Worm (Caenorhabditis elegans) whole organism, L2 larva: ENCODE results near the gene ceh-82.

Source experiments
- C34F6.9 ChIP-seq: fragments of 150-350 bp; optimal IDR thresholded peaks from 2 replicates; lab custom pipeline; 2014; ENCODE audit warnings: missing biosample characterization, missing genetic modification characterization
- Y55F3AM.14 ChIP-seq: fragments of 200-800 bp; sonication (Bioruptor generic); optimal IDR thresholded peaks from 2 replicates; lab custom pipeline; 2018; ENCODE audit warnings: mild to moderate bottlenecking, missing genetic modification characterization, missing compliant biosample characterization
- aly-2 ChIP-seq: fragments of 150-350 bp; optimal IDR thresholded peaks from 2 replicates; lab custom pipeline; 2014; ENCODE audit warnings: missing biosample characterization, missing genetic modification characterization
- ama-1 ChIP-seq: fragments of 150-350 bp; optimal IDR thresholded peaks from 2 replicates; lab custom pipeline; 2018; ENCODE audit warnings: inconsistent platforms
- blmp-1 ChIP-seq: sonication (generic microtip); optimal IDR thresholded peaks from 2 replicates; lab custom pipeline; 2017; ENCODE audit warnings: missing genetic modification characterization, mild to moderate bottlenecking, missing compliant biosample characterization, antibody characterized with exemption, moderate library complexity; ENCODE audit not compliant: insufficient read depth
- ceh-16 ChIP-seq: fragments of 150-350 bp; optimal IDR thresholded peaks from 2 replicates; lab custom pipeline; 2014; ENCODE audit warnings: missing biosample characterization, missing genetic modification characterization
- dmd-4 ChIP-seq: sonication (generic microtip); optimal IDR thresholded peaks from 2 replicates; lab custom pipeline; 2017; ENCODE audit warnings: missing biosample characterization, missing genetic modification characterization
- elt-3 ChIP-seq: sonication (generic microtip); optimal IDR thresholded peaks from 2 replicates; lab custom pipeline; 2017; ENCODE audit warnings: missing biosample characterization, missing genetic modification characterization
- fos-1 ChIP-seq: fragments of 150-350 bp; optimal IDR thresholded peaks from 2 replicates; lab custom pipeline; 2014; ENCODE audit warnings: missing biosample characterization, missing genetic modification characterization
- lin-11 ChIP-seq: fragments of 150-350 bp; sonication (generic microtip); optimal IDR thresholded peaks from 2 replicates; lab custom pipeline; 2014; ENCODE audit warnings: missing biosample characterization, missing genetic modification characterization, inconsistent platforms, mixed read lengths
- lin-13 ChIP-seq: fragments of 150-350 bp; optimal IDR thresholded peaks from 2 replicates; lab custom pipeline; 2014; ENCODE audit warnings: missing biosample characterization, missing genetic modification reagents, missing genetic modification characterization
- lin-39 ChIP-seq: fragments of 150-350 bp; optimal IDR thresholded peaks from 2 replicates; lab custom pipeline; 2014; ENCODE audit warnings: missing biosample characterization, missing genetic modification reagents, missing genetic modification characterization
- lsy-2 ChIP-seq, 2 experiments: fragments of 150-350 bp in 1 of 2; sonication (generic microtip) in 1 of 2; optimal IDR thresholded peaks; 2 replicates each; lab custom pipeline; 2014 to 2017; ENCODE audit warnings: missing biosample characterization in 2 of 2, missing genetic modification characterization in 2 of 2
- mab-5 ChIP-seq: fragments of 150-350 bp; optimal IDR thresholded peaks from 2 replicates; lab custom pipeline; 2014; ENCODE audit warnings: missing biosample characterization, missing genetic modification characterization
- mbf-1 ChIP-seq: sonication (generic microtip); optimal IDR thresholded peaks from 2 replicates; lab custom pipeline; 2017; ENCODE audit warnings: missing biosample characterization, missing genetic modification characterization
- nhr-11 ChIP-seq: fragments of 150-350 bp; optimal IDR thresholded peaks from 2 replicates; lab custom pipeline; 2014; ENCODE audit warnings: missing biosample characterization, missing genetic modification characterization
- nhr-12 ChIP-seq: fragments of 150-350 bp; optimal IDR thresholded peaks from 2 replicates; lab custom pipeline; 2014; ENCODE audit warnings: missing biosample characterization, missing genetic modification characterization
- nhr-21 ChIP-seq: fragments of 150-350 bp; optimal IDR thresholded peaks from 2 replicates; lab custom pipeline; 2014; ENCODE audit warnings: missing biosample characterization, missing genetic modification characterization
- nhr-6 ChIP-seq: fragments of 150-350 bp; optimal IDR thresholded peaks from 2 replicates; lab custom pipeline; 2014; ENCODE audit warnings: missing biosample characterization, missing genetic modification characterization
- nhr-77 ChIP-seq: fragments of 150-350 bp; optimal IDR thresholded peaks from 2 replicates; lab custom pipeline; 2014; ENCODE audit warnings: missing biosample characterization, missing genetic modification characterization
- peb-1 ChIP-seq: fragments of 150-350 bp; optimal IDR thresholded peaks from 2 replicates; lab custom pipeline; 2014; ENCODE audit warnings: missing biosample characterization, missing genetic modification characterization
- skn-1 ChIP-seq: sonication (generic microtip); optimal IDR thresholded peaks from 2 replicates; lab custom pipeline; 2017; ENCODE audit warnings: missing biosample characterization, missing genetic modification characterization
- sma-9 ChIP-seq, 2 experiments: fragments of 150-350 bp in 1 of 2; sonication (generic microtip) in 1 of 2; optimal IDR thresholded peaks; 2 replicates each; lab custom pipeline; 2014 to 2016; ENCODE audit warnings: missing genetic modification characterization in 2 of 2, mild to moderate bottlenecking in 1 of 2, missing biosample characterization in 1 of 2, missing compliant biosample characterization in 1 of 2, missing genetic modification reagents in 1 of 2, moderate library complexity in 1 of 2
- unc-39 ChIP-seq: fragments of 150-350 bp; optimal IDR thresholded peaks from 2 replicates; lab custom pipeline; 2014; ENCODE audit warnings: missing biosample characterization, missing genetic modification characterization
- unc-55 ChIP-seq: fragments of 150-350 bp; sonication (generic microtip); optimal IDR thresholded peaks from 3 replicates; lab custom pipeline; 2014; ENCODE audit warnings: missing biosample characterization, missing genetic modification reagents, missing genetic modification characterization
- unc-62 ChIP-seq: fragments of 150-350 bp; optimal IDR thresholded peaks from 2 replicates; lab custom pipeline; 2014; ENCODE audit warnings: missing biosample characterization, missing genetic modification reagents, missing genetic modification characterization
- zag-1 ChIP-seq: fragments of 150-350 bp; optimal IDR thresholded peaks from 2 replicates; lab custom pipeline; 2014; ENCODE audit warnings: missing biosample characterization, missing genetic modification characterization
- ztf-1 ChIP-seq: fragments of 200-800 bp; sonication (Bioruptor generic); conservative IDR thresholded peaks from 2 replicates; pipeline ENCODE4 v1.3.6; 2022; ENCODE audit warnings: missing genetic modification characterization, missing compliant biosample characterization
- ztf-11 ChIP-seq: sonication (generic microtip); optimal IDR thresholded peaks from 2 replicates; lab custom pipeline; 2017; ENCODE audit warnings: missing biosample characterization, missing genetic modification characterization
- ztf-4 ChIP-seq: fragments of 150-350 bp; optimal IDR thresholded peaks from 2 replicates; lab custom pipeline; 2014; ENCODE audit warnings: missing biosample characterization, missing genetic modification characterization

The ceh-82 gene

DNA sequence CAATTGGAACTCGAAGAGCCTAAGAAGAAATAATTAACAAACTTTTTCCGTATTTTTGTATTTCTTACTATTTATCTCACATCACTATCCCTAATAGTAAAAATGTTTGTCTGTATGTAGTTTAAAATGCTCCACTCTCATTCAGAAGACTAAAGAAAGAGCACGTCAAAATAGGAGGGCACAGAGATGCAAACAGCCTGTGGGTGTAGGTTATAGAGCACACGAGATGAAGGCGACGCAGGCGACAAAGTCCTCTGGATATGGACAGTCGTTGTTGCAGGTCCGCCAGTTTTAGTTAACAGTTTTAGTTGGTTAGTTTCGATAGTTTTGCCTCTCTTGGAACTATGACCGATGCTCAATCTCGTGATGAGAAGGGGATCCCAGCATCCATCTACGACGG lies at the start of gene ceh-82:
Gene ceh-82 (plus strand): TSS at position 301 of the 400 bp plus-strand sequence.
- TF ChIP-seq aly-2 (no peak), unc-55 (GFP tag; lab: Kevin White, UChicago) (no peak), Y55F3AM.14 (no peak), nhr-11 (tag; lab: Kevin White, UChicago) (no peak), skn-1 (tag; lab: Kevin White, UChicago) (no peak), lin-11 (tag; lab: Kevin White, UChicago) (no peak), nhr-21 (tag; lab: Kevin White, UChicago) (no peak), sma-9 (GFP tag; optimal IDR thresholded peaks at IDR 0.05; lab: Kevin White, UChicago) (no peak), sma-9 (tag; optimal IDR thresholded peaks at IDR 0.05; lab: Kevin White, UChicago) (no peak), nhr-12 (tag; lab: Kevin White, UChicago) (no peak), ztf-11 (tag; lab: Kevin White, UChicago) (no peak), nhr-77 (no peak), lin-13 (no peak), dmd-4 (no peak)

ce11 chrII:1683742-1684141 lies 48.3 kb upstream of the ceh-82 start, which contains the start of gene fbxb-25:
Gene fbxb-25 (plus strand): TSS chrII:1684042.
- TF ChIP-seq ztf-1 (GFP tag; lab: Robert Waterston, UW) (no peak), sma-9 (GFP tag; optimal IDR thresholded peaks at IDR 0.05; lab: Kevin White, UChicago) (no peak), sma-9 (tag; optimal IDR thresholded peaks at IDR 0.05; lab: Kevin White, UChicago) (no peak), lsy-2 (tag; optimal IDR thresholded peaks at IDR 0.05; lab: Kevin White, UChicago) (no peak), ztf-4 (no peak), nhr-6 (no peak), peb-1 (tag; lab: Kevin White, UChicago) (no peak), elt-3 (tag; lab: Kevin White, UChicago) (no peak)

ce11 chrII:1688813-1689212 lies 43.2 kb upstream of the ceh-82 start, which contains the start of the genes fbxb-18 and fbxb-19:
Gene fbxb-18 (minus strand): TSS chrII:1688913.
Gene fbxb-19 (minus strand): TSS chrII:1689181.
- TF ChIP-seq mab-5 (tag; lab: Kevin White, UChicago) (no peak), skn-1 (tag; lab: Kevin White, UChicago) (no peak), unc-62 (GFP tag; lab: Kevin White, UChicago) (no peak)

DNA sequence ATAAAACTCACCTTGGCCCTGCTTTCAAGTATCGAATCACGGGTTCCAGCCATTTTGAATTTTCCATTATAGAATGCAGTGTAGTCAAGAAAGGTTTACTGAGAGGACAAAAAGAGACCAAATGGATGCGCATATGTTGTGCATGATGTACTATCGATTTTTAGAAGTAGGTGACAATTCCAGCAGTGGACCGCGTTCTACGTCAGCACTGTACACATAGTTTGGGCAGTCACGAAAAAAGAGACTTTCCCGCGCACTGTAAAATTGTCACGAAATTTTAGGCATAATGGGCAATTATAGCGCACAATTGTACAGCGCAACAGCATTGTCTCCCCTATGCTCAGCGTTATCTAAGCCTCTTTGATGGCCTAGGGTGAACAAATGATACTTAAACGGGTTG lies 41.0 kb upstream of the ceh-82 start, which contains the start of gene fbxc-22:
Gene fbxc-22 (minus strand): TSS at position 101 of the 400 bp plus-strand sequence.
- no peak for TF ChIP-seq nhr-77
- TF ChIP-seq fos-1 (tag; lab: Kevin White, UChicago), result no peak
- no peak for TF ChIP-seq C34F6.9 (tag; lab: Kevin White, UChicago)
- no peak for TF ChIP-seq nhr-21 (tag; lab: Kevin White, UChicago)
- no peak for TF ChIP-seq unc-62 (GFP tag; lab: Kevin White, UChicago)
- TF ChIP-seq lin-11 (tag; lab: Kevin White, UChicago), result no peak

DNA sequence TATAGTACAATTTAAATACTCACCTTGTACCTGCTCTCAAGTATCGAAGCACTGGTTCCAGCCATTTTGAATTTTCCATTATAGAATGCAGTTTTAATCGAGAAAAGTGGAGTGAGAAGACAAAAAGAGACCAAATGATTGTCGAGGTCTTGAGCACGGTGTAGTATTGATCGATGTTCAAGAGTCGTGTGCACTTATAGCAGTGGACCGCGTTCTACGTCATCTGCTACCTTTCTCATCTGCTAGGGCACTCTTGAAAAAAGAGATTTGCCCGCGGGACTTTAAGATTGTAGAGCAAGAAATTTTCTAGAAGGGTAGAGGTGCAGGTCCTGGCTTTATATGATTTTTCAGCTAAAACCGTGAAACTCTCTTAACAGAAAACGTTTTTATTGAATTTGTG lies 39.2 kb upstream of the ceh-82 start, which contains the start of gene fbxc-21:
Gene fbxc-21 (minus strand): TSS at position 101 of the 400 bp plus-strand sequence.
- TF ChIP-seq nhr-21 (tag; lab: Kevin White, UChicago) (no peak), mbf-1 (tag; lab: Kevin White, UChicago) (no peak), lin-39 (tag; lab: Kevin White, UChicago) (no peak), ama-1 (lab: Kevin White, UChicago) (no peak), Y55F3AM.14 (no peak), unc-39 (tag; lab: Kevin White, UChicago) (no peak)

DNA sequence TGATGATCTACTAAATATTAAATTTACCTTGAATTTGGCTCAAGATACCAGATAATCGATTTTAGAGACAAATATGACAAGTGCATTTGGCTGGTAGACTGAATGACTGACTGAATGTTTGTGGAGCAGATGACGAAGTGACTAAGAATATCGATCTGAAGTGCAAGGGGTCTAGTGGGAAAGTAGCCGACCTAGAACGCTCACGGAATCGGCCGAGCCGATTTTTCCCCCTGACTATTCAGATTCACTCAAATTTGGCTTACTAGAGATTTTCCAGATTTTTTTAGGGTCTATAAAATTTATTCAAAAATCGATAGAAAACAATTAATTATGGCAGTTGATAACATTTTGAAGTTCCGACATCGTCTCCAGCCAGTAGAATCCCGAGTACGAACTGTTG lies 37.5 kb upstream of the ceh-82 start, which contains the start of gene fbxc-26:
Gene fbxc-26 (minus strand): TSS at position 101 of the 400 bp plus-strand sequence.
- no peak for TF ChIP-seq unc-55 (GFP tag; lab: Kevin White, UChicago)
- TF ChIP-seq zag-1 (tag; lab: Kevin White, UChicago), result no peak
- TF ChIP-seq elt-3 (tag; lab: Kevin White, UChicago), result no peak
- TF ChIP-seq ceh-16 (tag; lab: Kevin White, UChicago), result no peak
- TF ChIP-seq nhr-21 (tag; lab: Kevin White, UChicago), result no peak
- TF ChIP-seq nhr-6, result no peak
- no peak for TF ChIP-seq unc-39 (tag; lab: Kevin White, UChicago)
- TF ChIP-seq unc-62 (GFP tag; lab: Kevin White, UChicago), result no peak
- no peak for TF ChIP-seq blmp-1 (tag; lab: Kevin White, UChicago)
